Fruit fly (Drosophila melanogaster) whole organism, wandering third instar larva: ENCODE results near the gene CG16782.

Source experiments
- Abd-B ChIP-seq: fragments of >200 bp; optimal IDR thresholded peaks from 2 replicates; lab custom pipeline; 2017; ENCODE audit warnings: missing biosample characterization, missing genetic modification characterization
- CG32264 ChIP-seq: fragments of 200-800 bp; sonication (Bioruptor generic); optimal IDR thresholded peaks from 2 replicates; lab custom pipeline; 2016; ENCODE audit warnings: missing biosample characterization, missing genetic modification characterization
- CG9705 ChIP-seq: fragments of 200-800 bp; sonication (Bioruptor generic); optimal IDR thresholded peaks from 2 replicates; lab custom pipeline; 2018; ENCODE audit warnings: missing biosample characterization, mild to moderate bottlenecking, missing genetic modification characterization
- CrebA ChIP-seq: fragments of 200-800 bp; sonication (Bioruptor generic); optimal IDR thresholded peaks from 2 replicates; lab custom pipeline; 2016; ENCODE audit warnings: missing biosample characterization, mild to moderate bottlenecking, missing genetic modification characterization, borderline replicate concordance
- Dfd ChIP-seq: fragments of >200 bp; optimal IDR thresholded peaks from 2 replicates; lab custom pipeline; 2017; ENCODE audit warnings: missing biosample characterization, missing genetic modification characterization
- Dif ChIP-seq: fragments of 200-275, 200-300 bp; sonication (Bioruptor generic); optimal IDR thresholded peaks from 2 replicates; lab custom pipeline; 2018; ENCODE audit warnings: missing biosample characterization, missing genetic modification characterization; ENCODE audit not compliant: partially characterized antibody
- GATAd ChIP-seq: sonication (Bioruptor generic); optimal IDR thresholded peaks from 2 replicates; lab custom pipeline; 2016; ENCODE audit warnings: missing biosample characterization, missing genetic modification characterization
- HLH106 ChIP-seq: fragments of 200-800 bp; optimal IDR thresholded peaks from 3 replicates; lab custom pipeline; 2019; ENCODE audit warnings: missing biosample characterization, mild to moderate bottlenecking, missing genetic modification characterization, moderate library complexity
- Hnf4 ChIP-seq: fragments of 200-800 bp; sonication (Bioruptor generic); optimal IDR thresholded peaks from 2 replicates; lab custom pipeline; 2016; ENCODE audit warnings: missing biosample characterization, mild to moderate bottlenecking, missing genetic modification characterization
- Hr78 ChIP-seq: fragments of >200 bp; optimal IDR thresholded peaks from 2 replicates; lab custom pipeline; 2017; ENCODE audit warnings: missing biosample characterization, missing genetic modification characterization
- Hr83 ChIP-seq: fragments of 200-300 bp; sonication (Bioruptor generic); optimal IDR thresholded peaks from 2 replicates; lab custom pipeline; 2016; ENCODE audit warnings: missing biosample characterization, mild to moderate bottlenecking, missing genetic modification characterization, moderate library complexity; ENCODE audit not compliant: poor library complexity, severe bottlenecking
- Jra ChIP-seq: sonication (Bioruptor generic); optimal IDR thresholded peaks from 2 replicates; lab custom pipeline; 2016; ENCODE audit warnings: missing biosample characterization, missing genetic modification characterization
- Mio ChIP-seq: sonication (Bioruptor generic); optimal IDR thresholded peaks from 2 replicates; lab custom pipeline; 2016; ENCODE audit warnings: missing biosample characterization, missing genetic modification characterization
- Myc ChIP-seq: fragments of >200 bp; optimal IDR thresholded peaks from 2 replicates; lab custom pipeline; 2017
- N ChIP-seq: fragments of >200 bp; optimal IDR thresholded peaks from 2 replicates; lab custom pipeline; 2018; ENCODE audit warnings: missing biosample characterization, missing external identifiers, missing genetic modification characterization
- OdsH ChIP-seq: fragments of 200-800 bp; sonication (Bioruptor generic); optimal IDR thresholded peaks from 2 replicates; lab custom pipeline; 2016; ENCODE audit warnings: missing biosample characterization, mild to moderate bottlenecking, missing genetic modification characterization
- Rel ChIP-seq, 2 experiments: fragments of 200-800 bp; sonication (Bioruptor generic) in 1 of 2; optimal IDR thresholded peaks; 2 replicates in 1 of 2; 3 replicates in 1 of 2; lab custom pipeline; 2016 to 2019; ENCODE audit warnings: mild to moderate bottlenecking in 2 of 2, missing biosample characterization in 2 of 2, missing genetic modification characterization in 2 of 2, moderate library complexity in 1 of 2
- Sp1 ChIP-seq: fragments of 200-800 bp; sonication (Bioruptor generic); optimal IDR thresholded peaks from 3 replicates; lab custom pipeline; 2019; ENCODE audit warnings: missing biosample characterization, mild to moderate bottlenecking, missing genetic modification characterization, moderate library complexity
- Vsx2 ChIP-seq: fragments of 200-300, 225-300 bp; sonication (Bioruptor generic); optimal IDR thresholded peaks from 2 replicates; lab custom pipeline; 2018; ENCODE audit warnings: missing biosample characterization, missing genetic modification characterization; ENCODE audit not compliant: partially characterized antibody
- br ChIP-seq: fragments of 200-800 bp; sonication (Bioruptor generic); optimal IDR thresholded peaks from 2 replicates; lab custom pipeline; 2016; ENCODE audit warnings: missing biosample characterization, missing genetic modification characterization
- brk ChIP-seq: fragments of 200-800 bp; sonication (Bioruptor generic); optimal IDR thresholded peaks from 2 replicates; lab custom pipeline; 2016; ENCODE audit warnings: missing biosample characterization, mild to moderate bottlenecking, missing genetic modification characterization
- dl ChIP-seq, 2 experiments: fragments of 175-275, 200-275 bp in 1 of 2; fragments of 200-275 bp in 1 of 2; sonication (Bioruptor generic); optimal IDR thresholded peaks; lab custom pipeline; 2018; ENCODE audit warnings: mild to moderate bottlenecking in 2 of 2, missing biosample characterization in 2 of 2, missing genetic modification characterization in 2 of 2, moderate library complexity in 2 of 2; ENCODE audit not compliant: partially characterized antibody in 2 of 2, insufficient read depth in 1 of 2
- dmrt93B ChIP-seq: fragments of 200-800 bp; sonication (Bioruptor generic); optimal IDR thresholded peaks from 2 replicates; lab custom pipeline; 2018; ENCODE audit warnings: missing biosample characterization, mild to moderate bottlenecking, missing genetic modification characterization
- dsf ChIP-seq: sonication (Bioruptor generic); optimal IDR thresholded peaks from 2 replicates; lab custom pipeline; 2016; ENCODE audit warnings: missing biosample characterization, missing genetic modification characterization, borderline replicate concordance
- ey ChIP-seq: fragments of 200-800 bp; sonication (Bioruptor generic); optimal IDR thresholded peaks from 2 replicates; lab custom pipeline; 2016; ENCODE audit warnings: missing biosample characterization, missing genetic modification characterization
- foxo ChIP-seq, 2 experiments: fragments of 200-800 bp; sonication (Bioruptor generic); optimal IDR thresholded peaks; 2 replicates in 1 of 2; 3 replicates in 1 of 2; lab custom pipeline; 2016 to 2017; ENCODE audit warnings: missing biosample characterization in 2 of 2, missing genetic modification characterization in 2 of 2
- fru ChIP-seq: fragments of 200-800 bp; sonication (Bioruptor generic); optimal IDR thresholded peaks from 3 replicates; lab custom pipeline; 2016; ENCODE audit warnings: missing biosample characterization, mild to moderate bottlenecking, missing genetic modification characterization
- h ChIP-seq: fragments of 200-800 bp; sonication (Bioruptor generic); optimal IDR thresholded peaks from 3 replicates; lab custom pipeline; 2016; ENCODE audit warnings: missing biosample characterization, mild to moderate bottlenecking, missing genetic modification characterization
- jim ChIP-seq: fragments of 175-275, 200-325 bp; sonication (Bioruptor generic); optimal IDR thresholded peaks from 2 replicates; lab custom pipeline; 2016; ENCODE audit warnings: missing biosample characterization, mild to moderate bottlenecking, missing genetic modification characterization
- lola ChIP-seq: fragments of >200 bp; optimal IDR thresholded peaks from 2 replicates; lab custom pipeline; 2017; ENCODE audit warnings: missing biosample characterization, missing genetic modification characterization
- pan ChIP-seq: fragments of >200 bp; optimal IDR thresholded peaks from 2 replicates; lab custom pipeline; 2017
- psq ChIP-seq: fragments of 200-800 bp; sonication (Bioruptor generic); optimal IDR thresholded peaks from 3 replicates; lab custom pipeline; 2017; ENCODE audit warnings: missing biosample characterization, mild to moderate bottlenecking, missing genetic modification characterization, moderate library complexity
- rgr ChIP-seq: fragments of 200-800 bp; sonication (Bioruptor generic); optimal IDR thresholded peaks from 3 replicates; lab custom pipeline; 2016; ENCODE audit warnings: missing biosample characterization, mild to moderate bottlenecking, missing genetic modification characterization
- sage ChIP-seq: fragments of 200-800 bp; sonication (Bioruptor generic); optimal IDR thresholded peaks from 2 replicates; lab custom pipeline; 2016; ENCODE audit warnings: missing biosample characterization, mild to moderate bottlenecking, missing genetic modification characterization
- sv ChIP-seq: fragments of 200-800 bp; sonication (Bioruptor generic); optimal IDR thresholded peaks from 3 replicates; lab custom pipeline; 2016; ENCODE audit warnings: missing biosample characterization, missing genetic modification characterization
- tai ChIP-seq: sonication (Bioruptor generic); optimal IDR thresholded peaks from 2 replicates; lab custom pipeline; 2016; ENCODE audit warnings: missing biosample characterization, missing genetic modification characterization
- usp ChIP-seq: fragments of >200 bp; optimal IDR thresholded peaks from 2 replicates; lab custom pipeline; 2017; ENCODE audit warnings: missing biosample characterization, missing genetic modification characterization
- woc ChIP-seq: sonication (Bioruptor generic); optimal IDR thresholded peaks from 2 replicates; lab custom pipeline; 2016; ENCODE audit warnings: missing biosample characterization, mild to moderate bottlenecking, missing genetic modification characterization

Gene CG16782

dm6 chrX:3412855-3413254 lies 47.2 kb downstream of the CG16782 start:
- TF ChIP-seq ey (GFP tag; lab: Kevin White, UChicago) = no peak
- peak; percentile 7 for TF ChIP-seq CrebA (GFP tag; lab: Kevin White, UChicago)
- peak; percentile 29 for TF ChIP-seq Sp1
- TF ChIP-seq sage (GFP tag; lab: Kevin White, UChicago) = no peak
- no peak for TF ChIP-seq lola (GFP tag; lab: Kevin White, UChicago)
- TF ChIP-seq dmrt93B (GFP tag; lab: Kevin White, UChicago) = no peak
- no peak for TF ChIP-seq HLH106 (tag; lab: Kevin White, UChicago)
- no peak for TF ChIP-seq Jra (GFP tag; lab: Kevin White, UChicago)
- TF ChIP-seq GATAd (GFP tag; lab: Kevin White, UChicago) = no peak
- TF ChIP-seq fru (GFP tag; lab: Kevin White, UChicago) = peak; percentile 60
- TF ChIP-seq jim (GFP tag; lab: Kevin White, UChicago) = peak; percentile 95
- TF ChIP-seq, all 38 proteins: peak for 4

dm6 chrX:3411812-3412211 lies 48.2 kb downstream of the CG16782 start:
- TF ChIP-seq Hr78 (no peak), CrebA (GFP tag; lab: Kevin White, UChicago) (peak; percentile 49), dl (GFP tag; optimal IDR thresholded peaks at IDR 0.05; lab: Kevin White, UChicago; ENCODE audit: insufficient read depth in 1 of 2, partially characterized antibody in 2 of 2) (no peak), Sp1 (peak; percentile 57), Rel (GFP tag; optimal IDR thresholded peaks at IDR 0.05; lab: Kevin White, UChicago) (peak; percentile 50), Rel (tag; optimal IDR thresholded peaks at IDR 0.05; lab: Kevin White, UChicago) (no peak), Mio (no peak), tai (GFP tag; lab: Kevin White, UChicago) (peak; percentile 17), brk (GFP tag; lab: Kevin White, UChicago) (peak; percentile 26), HLH106 (tag; lab: Kevin White, UChicago) (peak; percentile 54), h (peak; percentile 81), lola (GFP tag; lab: Kevin White, UChicago) (no peak), sage (GFP tag; lab: Kevin White, UChicago) (peak; percentile 54), Dif (GFP tag; lab: Kevin White, UChicago) (no peak), Dfd (no peak), CG9705 (no peak), rgr (GFP tag; lab: Kevin White, UChicago) (peak; percentile 85), OdsH (GFP tag; lab: Kevin White, UChicago) (peak; percentile 81), jim (GFP tag; lab: Kevin White, UChicago) (no peak), dmrt93B (GFP tag; lab: Kevin White, UChicago) (peak; percentile 67), Abd-B (GFP tag; lab: Kevin White, UChicago) (no peak), woc (GFP tag; lab: Kevin White, UChicago) (peak; percentile 82), ey (GFP tag; lab: Kevin White, UChicago) (peak; percentile 83), br (peak; percentile 82), pan (lab: Kevin White, UChicago) (no peak), Myc (lab: Kevin White, UChicago) (no peak), Jra (GFP tag; lab: Kevin White, UChicago) (no peak), N (GFP tag; lab: Kevin White, UChicago) (no peak), GATAd (GFP tag; lab: Kevin White, UChicago) (no peak), usp (GFP tag; lab: Kevin White, UChicago) (no peak), Hnf4 (GFP tag; lab: Kevin White, UChicago) (peak; percentile 79), Vsx2 (GFP tag; lab: Kevin White, UChicago) (no peak), CG32264 (GFP tag; lab: Kevin White, UChicago) (peak; percentile 56), foxo (GFP tag; optimal IDR thresholded peaks at IDR 0.05; lab: Kevin White, UChicago) (peak in 1 of 2 experiments; percentile 86), sv (no peak), dsf (no peak), fru (GFP tag; lab: Kevin White, UChicago) (peak; percentile 89), Hr83 (GFP tag; lab: Kevin White, UChicago) (no peak), psq (GFP tag; lab: Kevin White, UChicago) (peak; percentile 73)
